Worm (Caenorhabditis elegans): ENCODE results near the gene C49A9.4.

ce11 chrIV:6221878-6222277 is 2.4 kb downstream of the C49A9.4 start, which contains the start of gene C49A9.3:
- TF ChIP-seq W03F9.2 (tag; optimal IDR thresholded peaks at IDR 0.05): no peak
- no peak for TF ChIP-seq him-1 (tag; optimal IDR thresholded peaks at IDR 0.05)

Data from whole organism, L4/young adult.